Worm (Caenorhabditis elegans) whole organism, L4 larva: Measurements from ENCODE around the gene srlf-5.
A peak's percentile ranks its signal among the peaks of the same experiment; 100 is the strongest.

Experiments used
- F26F4.8 ChIP-seq: fragments of 200-800 bp; sonication (Bioruptor generic); conservative IDR thresholded peaks from 2 replicates; pipeline ENCODE4 v1.3.6; 2022; ENCODE audit warnings: missing genetic modification characterization, missing compliant biosample characterization
- T26A8.4 ChIP-seq: fragments of 200-800 bp; sonication (Bioruptor generic); IDR thresholded peaks from 2 replicates; pipeline ENCODE4 v1.3.6; 2022; ENCODE audit warnings: missing genetic modification characterization, missing compliant biosample characterization
- Y105C5A.15 ChIP-seq: fragments of 200-800 bp; sonication (Bioruptor generic); IDR thresholded peaks from 2 replicates; pipeline ENCODE4 v1.3.6; 2022; ENCODE audit warnings: missing genetic modification characterization, missing compliant biosample characterization
- aha-1 ChIP-seq: fragments of 150-350 bp; peaks from one replicate; lab custom pipeline; 2014; ENCODE audit warnings: missing biosample characterization, missing genetic modification characterization
- ama-1 ChIP-seq: fragments of 150-350 bp; optimal IDR thresholded peaks from 2 replicates; lab custom pipeline; 2014; ENCODE audit warnings: inconsistent platforms, mixed read lengths
- attf-4 ChIP-seq: sonication (generic microtip); optimal IDR thresholded peaks from 3 replicates; lab custom pipeline; 2017; ENCODE audit warnings: missing biosample characterization, missing genetic modification characterization
- ceh-20 ChIP-seq: fragments of 200-800 bp; sonication (Bioruptor generic); IDR thresholded peaks from 2 replicates; pipeline ENCODE4 v1.3.6; 2022; ENCODE audit warnings: missing genetic modification reagents, missing genetic modification characterization, missing compliant biosample characterization
- ceh-28 ChIP-seq: fragments of 150-350 bp; optimal IDR thresholded peaks from 2 replicates; lab custom pipeline; 2014; ENCODE audit warnings: missing biosample characterization, missing genetic modification reagents, missing genetic modification characterization
- ces-1 ChIP-seq: fragments of 150-350 bp; sonication (generic microtip); optimal IDR thresholded peaks from 4 replicates; lab custom pipeline; 2014; ENCODE audit warnings: missing biosample characterization, missing genetic modification reagents, missing genetic modification characterization
- daf-12 ChIP-seq: fragments of 150-350 bp; optimal IDR thresholded peaks from 2 replicates; lab custom pipeline; 2014; ENCODE audit warnings: missing biosample characterization, missing genetic modification reagents, missing genetic modification characterization
- dmd-6 ChIP-seq: fragments of 200-800 bp; sonication (Bioruptor generic); IDR thresholded peaks from 2 replicates; pipeline ENCODE4 v1.3.6; 2022; ENCODE audit warnings: missing genetic modification reagents, missing genetic modification characterization, missing compliant biosample characterization
- gei-8 ChIP-seq: fragments of 200-800 bp; sonication (Bioruptor generic); optimal IDR thresholded peaks from 2 replicates; lab custom pipeline; 2018; ENCODE audit warnings: mild to moderate bottlenecking, missing genetic modification characterization, missing compliant biosample characterization
- hif-1 ChIP-seq, 2 experiments: sonication (generic microtip); optimal IDR thresholded peaks; 2 replicates each; lab custom pipeline; 2016 to 2017; ENCODE audit warnings: missing compliant biosample characterization in 2 of 2, missing genetic modification characterization in 2 of 2, missing genetic modification reagents in 2 of 2, missing genotype in 2 of 2, mild to moderate bottlenecking in 1 of 2
- hlh-11 ChIP-seq: fragments of 200-800 bp; sonication (Bioruptor generic); optimal IDR thresholded peaks from 2 replicates; lab custom pipeline; 2018; ENCODE audit warnings: mild to moderate bottlenecking, missing genetic modification characterization, missing compliant biosample characterization
- jun-1 ChIP-seq: fragments of 150-350 bp; optimal IDR thresholded peaks from 2 replicates; lab custom pipeline; 2014; ENCODE audit warnings: missing biosample characterization, missing genetic modification reagents, missing genetic modification characterization
- lim-7 ChIP-seq: fragments of 200-800 bp; sonication (Bioruptor generic); IDR thresholded peaks from 2 replicates; pipeline ENCODE4 v1.3.6; 2022; ENCODE audit warnings: missing genetic modification characterization, missing compliant biosample characterization
- lin-13 ChIP-seq: fragments of 150-350 bp; optimal IDR thresholded peaks from 2 replicates; lab custom pipeline; 2014; ENCODE audit warnings: missing biosample characterization, missing genetic modification reagents, missing genetic modification characterization
- lin-15B ChIP-seq: fragments of 150-350 bp; sonication (generic microtip); optimal IDR thresholded peaks from 3 replicates; lab custom pipeline; 2014; ENCODE audit warnings: missing biosample characterization, missing genetic modification characterization
- lin-29 ChIP-seq: fragments of 200-800 bp; sonication (Bioruptor generic); IDR thresholded peaks from 2 replicates; pipeline ENCODE4 v1.3.6; 2022; ENCODE audit warnings: missing genetic modification reagents, missing genetic modification characterization, missing compliant biosample characterization
- lir-3 ChIP-seq: sonication (generic microtip); optimal IDR thresholded peaks from 2 replicates; lab custom pipeline; 2016; ENCODE audit warnings: mild to moderate bottlenecking, missing genetic modification characterization, missing compliant biosample characterization
- madf-5 ChIP-seq, 2 experiments: fragments of 200-800 bp; sonication (Bioruptor generic); IDR thresholded peaks; 2 replicates each; pipeline ENCODE4 v1.3.6; 2022; ENCODE audit warnings: missing compliant biosample characterization in 2 of 2, missing genetic modification characterization in 2 of 2
- mdl-1 ChIP-seq, 2 experiments: fragments of 150-350 bp in 1 of 2; sonication (generic microtip) in 1 of 2; optimal IDR thresholded peaks; 2 replicates each; lab custom pipeline; 2014 to 2017; ENCODE audit warnings: missing biosample characterization in 2 of 2, missing genetic modification characterization in 2 of 2
- mes-2 ChIP-seq: sonication (generic microtip); optimal IDR thresholded peaks from 2 replicates; lab custom pipeline; 2016; ENCODE audit warnings: missing genotype, mild to moderate bottlenecking, missing genetic modification characterization, missing compliant biosample characterization; ENCODE audit not compliant: poor library complexity, severe bottlenecking
- mxl-2 ChIP-seq: fragments of 200-800 bp; sonication (Bioruptor generic); conservative IDR thresholded peaks from 2 replicates; pipeline ENCODE4 v1.3.6; 2022; ENCODE audit warnings: missing genetic modification reagents, missing genetic modification characterization, missing compliant biosample characterization
- nhr-102 ChIP-seq: sonication (generic microtip); optimal IDR thresholded peaks from 2 replicates; lab custom pipeline; 2016; ENCODE audit warnings: mild to moderate bottlenecking, missing genetic modification characterization, moderate library complexity, missing compliant biosample characterization
- nhr-111 ChIP-seq: fragments of 200-800 bp; sonication (Bioruptor generic); optimal IDR thresholded peaks from 2 replicates; lab custom pipeline; 2018; ENCODE audit warnings: mild to moderate bottlenecking, missing genetic modification characterization, missing compliant biosample characterization
- nhr-25 ChIP-seq: sonication (generic microtip); optimal IDR thresholded peaks from 2 replicates; lab custom pipeline; 2017; ENCODE audit warnings: missing genetic modification characterization, mild to moderate bottlenecking, missing compliant biosample characterization, antibody characterized with exemption, moderate library complexity, borderline replicate concordance; ENCODE audit not compliant: insufficient read depth
- nhr-48 ChIP-seq: sonication (generic microtip); optimal IDR thresholded peaks from 2 replicates; lab custom pipeline; 2016; ENCODE audit warnings: mild to moderate bottlenecking, missing genetic modification characterization, missing compliant biosample characterization
- pqm-1 ChIP-seq: sonication (generic microtip); optimal IDR thresholded peaks from 2 replicates; lab custom pipeline; 2017; ENCODE audit warnings: missing biosample characterization, missing genetic modification characterization
- set-16 ChIP-seq: fragments of 200-800 bp; sonication (Bioruptor generic); IDR thresholded peaks from 2 replicates; pipeline ENCODE4 v1.3.6; 2022; ENCODE audit warnings: missing genetic modification reagents, missing genetic modification characterization, missing compliant biosample characterization
- spr-1 ChIP-seq: sonication (generic microtip); optimal IDR thresholded peaks from 2 replicates; lab custom pipeline; 2016; ENCODE audit warnings: mild to moderate bottlenecking, missing genetic modification characterization, missing compliant biosample characterization
- spr-3 ChIP-seq: fragments of 200-800 bp; sonication (Bioruptor generic); optimal IDR thresholded peaks from 2 replicates; lab custom pipeline; 2018; ENCODE audit warnings: mild to moderate bottlenecking, missing genetic modification characterization, missing compliant biosample characterization
- tag-97 ChIP-seq: fragments of 200-800 bp; sonication (Bioruptor generic); IDR thresholded peaks from 2 replicates; pipeline ENCODE4 v1.3.6; 2022; ENCODE audit warnings: missing genetic modification characterization, missing compliant biosample characterization
- unc-62 ChIP-seq, 3 experiments: fragments of 150-350 bp in 1 of 3; sonication (generic microtip); optimal IDR thresholded peaks in 2 of 3; peaks in 1 of 3; 1 replicate in 1 of 3; 2 replicates in 2 of 3; lab custom pipeline; 2014 to 2017; ENCODE audit warnings: missing biosample characterization in 3 of 3, missing genetic modification characterization in 3 of 3, missing genetic modification reagents in 3 of 3, missing genotype in 1 of 3

The srlf-5 gene

DNA sequence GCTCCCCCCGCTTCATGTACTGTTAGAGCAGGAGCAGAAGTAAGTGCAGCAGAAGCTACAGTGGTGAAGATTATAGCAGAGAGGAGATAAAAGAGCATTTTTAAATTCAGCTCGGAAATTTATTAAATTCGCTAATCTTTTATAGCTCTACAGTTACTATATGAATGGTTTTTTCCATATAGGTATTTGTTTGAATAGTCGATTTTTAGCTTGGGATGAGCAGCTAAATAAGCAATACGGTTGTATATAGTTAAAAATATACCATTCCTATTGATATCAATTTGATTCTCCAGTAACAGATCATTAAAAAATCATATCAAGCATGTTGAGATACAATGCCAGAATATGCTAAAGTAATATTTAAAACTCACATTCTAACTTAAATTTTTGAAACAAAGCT lies at the start of gene srlf-5:
TSS of gene srlf-5 (minus strand) at position 101 of the 400 bp plus-strand sequence.
- TF ChIP-seq lir-3 (tag; lab: Kevin White, UChicago) (no peak), set-16 (GFP tag; lab: Robert Waterston, UW) (no peak), tag-97 (GFP tag; lab: Robert Waterston, UW) (no peak), ces-1 (GFP tag; lab: Kevin White, UChicago) (no peak), madf-5 (GFP tag; IDR thresholded peaks at IDR 0.05; lab: Robert Waterston, UW) (no peak), nhr-48 (tag; lab: Kevin White, UChicago) (no peak), lim-7 (GFP tag; lab: Robert Waterston, UW) (no peak), dmd-6 (GFP tag; lab: Robert Waterston, UW) (no peak), jun-1 (no peak), spr-3 (GFP tag; lab: Kevin White, UChicago) (no peak), lin-15B (no peak), daf-12 (tag; lab: Kevin White, UChicago) (no peak)

DNA sequence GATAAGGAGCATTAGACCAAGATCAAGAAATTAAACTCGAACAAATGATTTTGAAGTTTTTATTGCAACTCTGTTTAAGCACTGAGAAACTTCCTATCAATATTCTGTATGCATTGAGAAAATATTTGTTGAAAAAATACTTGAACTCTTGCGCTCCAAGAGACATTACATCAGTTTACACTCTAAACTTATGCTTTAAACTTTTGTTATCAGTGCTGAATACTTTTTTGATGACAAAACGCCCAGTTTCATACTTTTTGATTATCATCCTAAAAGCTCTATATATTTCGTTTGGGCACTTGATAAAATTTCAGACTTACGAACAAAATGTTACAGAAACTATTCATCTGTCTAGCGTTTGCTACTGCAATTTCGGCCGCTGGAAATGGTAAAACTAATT lies 49.4 kb upstream of the srlf-5 start, which contains the start of gene dod-17:
TSS of gene dod-17 (plus strand) at position 323 of the 400 bp plus-strand sequence.
- TF ChIP-seq mdl-1 (tag; optimal IDR thresholded peaks at IDR 0.05; lab: Kevin White, UChicago) (no peak), pqm-1 (tag; lab: Kevin White, UChicago) (peak; percentile 35)

DNA sequence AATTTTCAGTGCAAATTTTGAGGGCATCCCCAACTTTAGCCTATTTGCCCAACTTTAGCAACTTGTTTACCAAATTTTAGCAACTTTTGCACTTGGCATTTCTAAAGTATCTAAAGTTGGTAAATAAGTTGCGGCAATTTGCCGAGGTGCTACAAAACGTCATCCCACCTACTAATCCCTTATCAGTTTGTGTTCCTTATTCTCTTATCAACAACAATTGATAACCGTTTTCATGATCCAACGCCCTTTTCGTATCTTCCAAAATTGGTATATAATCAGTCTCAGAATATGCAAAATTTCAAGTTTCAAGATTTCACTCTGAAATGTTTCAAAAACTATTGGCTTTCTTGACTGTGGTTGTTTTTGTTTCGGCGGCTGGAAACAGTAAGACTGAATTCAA lies 46.8 kb upstream of the srlf-5 start, which contains the start of gene F55G11.4:
TSS of gene F55G11.4 (plus strand) at position 289 of the 400 bp plus-strand sequence.
- TF ChIP-seq spr-3 (GFP tag; lab: Kevin White, UChicago), result no peak
- TF ChIP-seq dmd-6 (GFP tag; lab: Robert Waterston, UW), result peak; percentile 22; the same call in 1 of the 2 replicates
- TF ChIP-seq gei-8, result no peak
- TF ChIP-seq hlh-11, result no peak
- no peak for TF ChIP-seq hif-1 (tag; optimal IDR thresholded peaks at IDR 0.05; lab: Kevin White, UChicago)
- peak in 1 of 2 experiments; percentile 52 for TF ChIP-seq unc-62 (GFP tag; optimal IDR thresholded peaks at IDR 0.05 in 1 of 2; lab: Kevin White, UChicago)
- no peak for TF ChIP-seq unc-62 (tag; optimal IDR thresholded peaks at IDR 0.05; lab: Kevin White, UChicago)
- TF ChIP-seq pqm-1 (tag; lab: Kevin White, UChicago), result peak; percentile 44

DNA sequence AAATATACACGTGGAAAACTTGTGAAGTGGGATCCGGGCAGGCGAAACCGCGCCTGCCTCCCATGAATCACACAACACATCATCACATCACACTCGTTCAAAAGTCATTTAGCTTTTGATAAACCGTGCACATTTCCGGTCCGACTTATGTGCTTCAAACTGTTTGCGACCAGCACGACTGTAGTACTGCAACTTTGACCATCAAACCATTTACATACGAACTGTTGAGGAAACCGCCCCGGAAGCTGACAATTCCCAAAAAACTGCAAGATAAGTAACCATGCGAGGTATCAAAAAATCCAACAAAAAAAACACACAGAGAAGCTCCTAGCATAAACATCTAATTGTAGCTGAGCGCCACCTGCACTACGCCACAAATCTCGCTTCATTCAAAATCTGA lies 46.2 kb upstream of the srlf-5 start:
- TF ChIP-seq lin-15B (no peak), lim-7 (GFP tag; lab: Robert Waterston, UW) (0 out of 2 replicates have a peak, but pooled peaks have one; percentile 31), unc-62 (GFP tag; optimal IDR thresholded peaks at IDR 0.05 in 1 of 2; lab: Kevin White, UChicago) (peak in 1 of 2 experiments; percentile 94), unc-62 (tag; optimal IDR thresholded peaks at IDR 0.05; lab: Kevin White, UChicago) (no peak)

DNA sequence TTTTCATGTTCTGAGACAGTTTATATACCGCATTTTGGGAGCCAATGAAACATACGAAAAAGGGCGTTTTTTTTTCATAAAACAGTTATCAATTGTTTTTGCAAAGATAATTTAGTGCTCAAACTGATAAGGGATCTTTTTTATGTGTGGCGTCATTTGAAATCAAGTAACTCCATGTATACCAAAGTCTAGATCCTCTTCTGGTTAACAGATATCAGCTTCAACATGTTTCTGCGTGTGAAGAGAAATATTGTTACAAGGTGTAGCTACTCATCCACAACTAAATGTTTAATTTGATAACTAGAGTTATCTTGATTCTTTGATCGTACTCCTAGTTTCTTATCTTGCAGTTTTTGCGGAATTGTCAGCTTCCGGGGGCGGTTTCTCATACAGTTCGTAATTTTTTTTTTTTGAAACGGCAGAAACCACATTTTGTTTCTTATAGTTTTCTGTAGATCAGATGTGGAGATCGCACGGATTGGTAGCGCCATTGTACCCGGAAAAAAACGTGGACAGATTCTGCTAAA lies 45.5 kb upstream of the srlf-5 start:
- TF ChIP-seq hlh-11 (peak; percentile 22), pqm-1 (tag; lab: Kevin White, UChicago) (peak; percentile 25), unc-62 (GFP tag; optimal IDR thresholded peaks at IDR 0.05 in 1 of 2; lab: Kevin White, UChicago) (peak in 1 of 2 experiments; percentile 55), unc-62 (tag; optimal IDR thresholded peaks at IDR 0.05; lab: Kevin White, UChicago) (no peak), lin-13 (no peak), dmd-6 (GFP tag; lab: Robert Waterston, UW) (peak; percentile 60)

DNA sequence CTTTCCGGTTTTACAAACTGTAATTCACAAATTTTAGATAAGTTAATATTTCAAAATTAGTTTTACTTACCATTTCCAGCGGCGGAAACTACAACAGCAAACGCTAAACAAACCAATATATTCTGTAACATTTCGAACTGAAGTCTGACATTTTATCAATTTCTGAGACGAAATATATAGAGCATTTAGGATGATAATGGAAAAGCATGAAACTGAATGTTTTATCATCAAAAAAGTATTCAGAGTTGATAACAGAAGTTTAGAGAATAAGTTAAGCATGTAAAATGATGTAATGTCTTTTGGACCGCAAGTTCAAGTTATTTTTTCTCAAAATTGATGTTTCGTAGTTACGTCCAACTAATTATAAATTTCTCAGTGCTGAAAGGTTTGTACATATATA lies 42.6 kb upstream of the srlf-5 start, which contains the start of gene F55G11.2:
TSS of gene F55G11.2 (minus strand) at position 149 of the 400 bp plus-strand sequence.
- TF ChIP-seq ama-1, result no peak
- TF ChIP-seq Y105C5A.15 (GFP tag; lab: Robert Waterston, UW), result no peak
- no peak for TF ChIP-seq mes-2 (tag; lab: Kevin White, UChicago)
- TF ChIP-seq ceh-20, result no peak
- no peak for TF ChIP-seq nhr-25 (tag; lab: Kevin White, UChicago)
- no peak for TF ChIP-seq nhr-111 (GFP tag; lab: Kevin White, UChicago)
- TF ChIP-seq lin-29 (GFP tag; lab: Robert Waterston, UW), result no peak
- no peak for TF ChIP-seq F26F4.8 (GFP tag; lab: Robert Waterston, UW)
- no peak for TF ChIP-seq spr-3 (GFP tag; lab: Kevin White, UChicago)
- no peak for TF ChIP-seq mxl-2 (GFP tag; lab: Robert Waterston, UW)
- TF ChIP-seq nhr-102 (tag; lab: Kevin White, UChicago), result no peak
- TF ChIP-seq T26A8.4 (GFP tag; lab: Robert Waterston, UW), result no peak
- peak; percentile 74; the same call in 1 of the 2 replicates for TF ChIP-seq dmd-6 (GFP tag; lab: Robert Waterston, UW)
- TF ChIP-seq aha-1, result no peak
- peak; percentile 56 for TF ChIP-seq pqm-1 (tag; lab: Kevin White, UChicago)
- TF ChIP-seq attf-4 (tag; lab: Kevin White, UChicago), result no peak
- TF ChIP-seq ceh-28, result no peak
- TF ChIP-seq spr-1 (tag; lab: Kevin White, UChicago), result no peak
